Fruit fly (Drosophila melanogaster) whole organism, embryonic: ENCODE results near the gene CG18262.

Experiments
- Aef1 ChIP-seq: fragments of 200-800 bp; sonication (Bioruptor generic); IDR thresholded peaks from 3 replicates; pipeline ENCODE4 v1.3.6; 2022; ENCODE audit warnings: missing biosample characterization, missing genetic modification characterization
- CG11247 ChIP-seq: fragments of 200-800 bp; sonication (Bioruptor generic); IDR thresholded peaks from 2 replicates; pipeline ENCODE4 v1.3.6; 2022; ENCODE audit warnings: missing biosample characterization, missing genetic modification characterization
- CG15269 ChIP-seq: fragments of 200-800 bp; sonication (Bioruptor generic); optimal IDR thresholded peaks from 2 replicates; lab custom pipeline; 2018; ENCODE audit warnings: missing biosample characterization, mild to moderate bottlenecking, missing genetic modification characterization, moderate library complexity
- CG1529 ChIP-seq: fragments of 200-800 bp; sonication (Bioruptor generic); optimal IDR thresholded peaks from 3 replicates; lab custom pipeline; 2018; ENCODE audit warnings: missing biosample characterization, missing genetic modification characterization
- CG15696 ChIP-seq: fragments of 200-800 bp; sonication (Bioruptor generic); optimal IDR thresholded peaks from 2 replicates; lab custom pipeline; 2019; ENCODE audit warnings: missing biosample characterization, mild to moderate bottlenecking, missing genetic modification characterization, moderate library complexity
- CG2116 ChIP-seq: fragments of 200-800 bp; sonication (Bioruptor generic); optimal IDR thresholded peaks from 3 replicates; lab custom pipeline; 2018; ENCODE audit warnings: missing biosample characterization, mild to moderate bottlenecking, missing genetic modification characterization
- CG31388 ChIP-seq: fragments of 200-800 bp; sonication (Bioruptor generic); optimal IDR thresholded peaks from 2 replicates; lab custom pipeline; 2016; ENCODE audit warnings: missing biosample characterization, missing genetic modification characterization
- CG3163 ChIP-seq: fragments of 200-800 bp; sonication (Bioruptor generic); optimal IDR thresholded peaks from 3 replicates; lab custom pipeline; 2016; ENCODE audit warnings: missing biosample characterization, missing genetic modification characterization
- CG32532 ChIP-seq: fragments of 200-800 bp; sonication (Bioruptor generic); IDR thresholded peaks from 2 replicates; pipeline ENCODE4 v1.3.6; 2022; ENCODE audit warnings: missing biosample characterization, missing genetic modification characterization
- CG34376 ChIP-seq: fragments of 200-800 bp; sonication (Bioruptor generic); optimal IDR thresholded peaks from 2 replicates; lab custom pipeline; 2018; ENCODE audit warnings: missing biosample characterization, mild to moderate bottlenecking, missing genetic modification characterization
- CG7963 ChIP-seq: fragments of 200-800 bp; sonication (Bioruptor generic); IDR thresholded peaks from 3 replicates; pipeline ENCODE4 v1.3.6; 2022; ENCODE audit warnings: missing biosample characterization, missing genetic modification characterization; ENCODE audit not compliant: partially characterized antibody
- CG7987 ChIP-seq: fragments of 200-800 bp; sonication (Bioruptor generic); optimal IDR thresholded peaks from 2 replicates; lab custom pipeline; 2018; ENCODE audit warnings: missing biosample characterization, mild to moderate bottlenecking, missing genetic modification characterization, moderate library complexity
- CG8478 ChIP-seq: fragments of >200 bp; optimal IDR thresholded peaks from 2 replicates; lab custom pipeline; 2018
- CG8924 ChIP-seq: fragments of 200-800 bp; optimal IDR thresholded peaks from 3 replicates; lab custom pipeline; 2019; ENCODE audit warnings: missing biosample characterization, mild to moderate bottlenecking, missing genetic modification characterization, moderate library complexity
- CG9817 ChIP-seq: fragments of 200-800 bp; sonication (Bioruptor generic); optimal IDR thresholded peaks from 2 replicates; lab custom pipeline; 2018; ENCODE audit warnings: missing biosample characterization, mild to moderate bottlenecking, missing genetic modification characterization, moderate library complexity
- Camta ChIP-seq: fragments of 200-800 bp; sonication (Bioruptor generic); optimal IDR thresholded peaks from 2 replicates; lab custom pipeline; 2016; ENCODE audit warnings: missing biosample characterization, missing genetic modification characterization
- Drgx ChIP-seq: fragments of 200-800 bp; sonication (Bioruptor generic); IDR thresholded peaks from 2 replicates; pipeline ENCODE4 v1.3.6; 2022; ENCODE audit warnings: missing biosample characterization, missing genetic modification characterization
- H2.0 ChIP-seq: fragments of 200-800 bp; sonication (Bioruptor generic); IDR thresholded peaks from 2 replicates; pipeline ENCODE4 v1.3.6; 2022; ENCODE audit warnings: missing biosample characterization, missing genetic modification characterization
- Hmx ChIP-seq: fragments of 200-800 bp; sonication (Bioruptor generic); optimal IDR thresholded peaks from 2 replicates; lab custom pipeline; 2016; ENCODE audit warnings: missing biosample characterization, missing genetic modification characterization
- Hr78 ChIP-seq, 2 experiments: fragments of 200-800 bp in 1 of 2; fragments of >200 bp in 1 of 2; sonication (Bioruptor generic) in 1 of 2; optimal IDR thresholded peaks; 2 replicates each; lab custom pipeline; 2017 to 2019; ENCODE audit warnings: missing biosample characterization in 2 of 2, missing genetic modification characterization in 2 of 2, mild to moderate bottlenecking in 1 of 2, moderate library complexity in 1 of 2
- Lpt ChIP-seq: fragments of >200 bp; optimal IDR thresholded peaks from 2 replicates; lab custom pipeline; 2018; ENCODE audit warnings: missing biosample characterization, missing genetic modification characterization
- Meics ChIP-seq: fragments of 200-800 bp; sonication (Bioruptor generic); optimal IDR thresholded peaks from 2 replicates; lab custom pipeline; 2017; ENCODE audit warnings: missing biosample characterization, mild to moderate bottlenecking, missing genetic modification characterization
- NfI ChIP-seq: fragments of 200-800 bp; sonication (Bioruptor generic); optimal IDR thresholded peaks from 3 replicates; lab custom pipeline; 2018; ENCODE audit warnings: missing biosample characterization, mild to moderate bottlenecking, missing genetic modification characterization, moderate library complexity
- Oaz ChIP-seq: fragments of 200-800 bp; sonication (Bioruptor generic); IDR thresholded peaks from 2 replicates; pipeline ENCODE4 v1.3.6; 2022; ENCODE audit warnings: missing biosample characterization, missing genetic modification characterization
- Sin3A ChIP-seq: fragments of >200 bp; optimal IDR thresholded peaks from 2 replicates; lab custom pipeline; 2018
- Stat92E ChIP-seq, 3 experiments: fragments of >200 bp in 2 of 3; fragments of 200-800 bp in 1 of 3; sonication (Bioruptor generic) in 1 of 3; optimal IDR thresholded peaks; 2 replicates each; lab custom pipeline; 2017 to 2019; ENCODE audit warnings: missing biosample characterization in 3 of 3, missing genetic modification characterization in 3 of 3, mild to moderate bottlenecking in 1 of 3, moderate library complexity in 1 of 3
- Xrp1 ChIP-seq: fragments of 200-800 bp; sonication (Bioruptor generic); IDR thresholded peaks from 2 replicates; pipeline ENCODE4 v1.3.6; 2022; ENCODE audit warnings: missing biosample characterization, missing genetic modification characterization
- YL-1 ChIP-seq: fragments of 200-800 bp; sonication (Bioruptor generic); optimal IDR thresholded peaks from 3 replicates; lab custom pipeline; 2017; ENCODE audit warnings: missing biosample characterization, mild to moderate bottlenecking, missing genetic modification characterization
- ac ChIP-seq: fragments of 200-800 bp; sonication (Bioruptor generic); optimal IDR thresholded peaks from 3 replicates; lab custom pipeline; 2017; ENCODE audit warnings: missing biosample characterization, mild to moderate bottlenecking, missing genetic modification characterization
- ash1 ChIP-seq: fragments of 200-800 bp; sonication (Bioruptor generic); optimal IDR thresholded peaks from 2 replicates; lab custom pipeline; 2018; ENCODE audit warnings: missing biosample characterization, mild to moderate bottlenecking, missing genetic modification characterization
- bigmax ChIP-seq: fragments of 200-800 bp; sonication (Bioruptor generic); optimal IDR thresholded peaks from 2 replicates; lab custom pipeline; 2018; ENCODE audit warnings: missing biosample characterization, mild to moderate bottlenecking, missing genetic modification characterization
- chinmo ChIP-seq: fragments of 200-800 bp; sonication (Bioruptor generic); IDR thresholded peaks from 4 replicates; pipeline ENCODE4 v1.3.6; 2022; ENCODE audit warnings: missing biosample characterization, missing genetic modification characterization; ENCODE audit not compliant: partially characterized antibody
- crol ChIP-seq: fragments of 200-800 bp; sonication (Bioruptor generic); IDR thresholded peaks from 2 replicates; pipeline ENCODE4 v1.3.6; 2022; ENCODE audit warnings: missing biosample characterization, missing genetic modification characterization
- da ChIP-seq: fragments of 200-800 bp; sonication (Bioruptor generic); optimal IDR thresholded peaks from 2 replicates; lab custom pipeline; 2016; ENCODE audit warnings: missing biosample characterization, missing genetic modification characterization
- danr ChIP-seq: fragments of 200-800 bp; sonication (Bioruptor generic); IDR thresholded peaks from 2 replicates; pipeline ENCODE4 v1.3.6; 2022; ENCODE audit warnings: missing biosample characterization, missing genetic modification characterization
- dm ChIP-seq: fragments of 200-800 bp; sonication (Bioruptor generic); optimal IDR thresholded peaks from 3 replicates; lab custom pipeline; 2016; ENCODE audit warnings: missing biosample characterization, missing genetic modification characterization
- dmrt99B ChIP-seq: fragments of 200-800 bp; sonication (Bioruptor generic); optimal IDR thresholded peaks from 2 replicates; lab custom pipeline; 2018; ENCODE audit warnings: missing biosample characterization, mild to moderate bottlenecking, missing genetic modification characterization, moderate library complexity
- eve ChIP-seq, 2 experiments: fragments of >200 bp; optimal IDR thresholded peaks; 2 replicates each; lab custom pipeline; 2017; ENCODE audit warnings: missing biosample characterization in 2 of 2, missing genetic modification characterization in 2 of 2
- inv ChIP-seq: fragments of 200-800 bp; sonication (Bioruptor generic); IDR thresholded peaks from 2 replicates; pipeline ENCODE4 v1.3.6; 2022; ENCODE audit warnings: missing biosample characterization, missing genetic modification characterization; ENCODE audit not compliant: partially characterized antibody
- kni ChIP-seq: fragments of 200-800 bp; sonication (Bioruptor generic); optimal IDR thresholded peaks from 3 replicates; lab custom pipeline; 2017; ENCODE audit warnings: mild to moderate bottlenecking, missing biosample characterization, missing genetic modification reagents, missing genetic modification characterization
- odd ChIP-seq: fragments of 200-800 bp; sonication (Bioruptor generic); optimal IDR thresholded peaks from 2 replicates; lab custom pipeline; 2017; ENCODE audit warnings: missing biosample characterization, mild to moderate bottlenecking, missing genetic modification characterization
- otp ChIP-seq: fragments of 200-800 bp; sonication (Bioruptor generic); IDR thresholded peaks from 3 replicates; pipeline ENCODE4, ENCODE4 v1.3.6; 2022; ENCODE audit warnings: missing biosample characterization, missing genetic modification characterization
- pho ChIP-seq: fragments of 200-800 bp; sonication (Bioruptor generic); optimal IDR thresholded peaks from 2 replicates; lab custom pipeline; 2016; ENCODE audit warnings: missing biosample characterization, missing genetic modification characterization
- pros ChIP-seq: fragments of 200-800 bp; sonication (Bioruptor generic); optimal IDR thresholded peaks from 3 replicates; lab custom pipeline; 2019; ENCODE audit warnings: missing biosample characterization, mild to moderate bottlenecking, missing genetic modification characterization, moderate library complexity
- pum ChIP-seq: fragments of 200-800 bp; sonication (Bioruptor generic); optimal IDR thresholded peaks from 2 replicates; lab custom pipeline; 2016; ENCODE audit warnings: missing biosample characterization, missing genetic modification characterization
- sisA ChIP-seq: fragments of 200-800 bp; sonication (Bioruptor generic); IDR thresholded peaks from 2 replicates; pipeline ENCODE4 v1.3.6; 2022; ENCODE audit warnings: missing biosample characterization, missing genetic modification characterization
- slp2 ChIP-seq: fragments of 200-800 bp; sonication (Bioruptor generic); optimal IDR thresholded peaks from 2 replicates; lab custom pipeline; 2016; ENCODE audit warnings: missing biosample characterization, missing genetic modification characterization
- trh ChIP-seq: fragments of 200-800 bp; sonication (Bioruptor generic); optimal IDR thresholded peaks from 2 replicates; lab custom pipeline; 2016; ENCODE audit warnings: missing biosample characterization, missing genetic modification characterization
- unc-4 ChIP-seq: fragments of 200-800 bp; sonication (Bioruptor generic); IDR thresholded peaks from 2 replicates; pipeline ENCODE4 v1.3.6; 2022; ENCODE audit warnings: missing biosample characterization, missing genetic modification characterization; ENCODE audit not compliant: partially characterized antibody

CG18262 gene

dm6 chrX:8165608-8166007 lies 12.9 kb downstream of the CG18262 start, which contains the start of gene Or7a:
Or7a (minus strand) TSS chrX:8165708.
- TF ChIP-seq CG7987 (GFP tag; lab: Kevin White, UChicago) (no peak), ash1 (no peak), bigmax (no peak), CG34376 (no peak), da (GFP tag; lab: Kevin White, UChicago) (no peak), CG15696 (no peak), Drgx (GFP tag; lab: Robert Waterston, UW) (no peak), Xrp1 (GFP tag; lab: Robert Waterston, UW) (no peak), CG11247 (no peak), H2.0 (GFP tag; lab: Robert Waterston, UW) (no peak), CG7963 (GFP tag; lab: Robert Waterston, UW) (no peak), Meics (GFP tag; lab: Kevin White, UChicago) (no peak), CG9817 (tag; lab: Kevin White, UChicago) (no peak), inv (GFP tag; lab: Robert Waterston, UW) (no peak), CG8478 (lab: Kevin White, UChicago) (no peak), Hmx (no peak), dm (GFP tag; lab: Kevin White, UChicago) (no peak), CG1529 (GFP tag; lab: Kevin White, UChicago) (no peak), ac (GFP tag; lab: Kevin White, UChicago) (no peak)

dm6 chrX:8170166-8170565 lies 17.4 kb downstream of the CG18262 start, which contains the start of gene CG2278:
CG2278 (minus strand) TSS chrX:8170266.
- TF ChIP-seq inv (GFP tag; lab: Robert Waterston, UW): no peak
- TF ChIP-seq pum: no peak
- TF ChIP-seq Stat92E (GFP tag; optimal IDR thresholded peaks at IDR 0.05; lab: Kevin White, UChicago): no peak
- TF ChIP-seq NfI (GFP tag; lab: Kevin White, UChicago): no peak
- no peak for TF ChIP-seq Hr78 (GFP tag; optimal IDR thresholded peaks at IDR 0.05; lab: Kevin White, UChicago)
- no peak for TF ChIP-seq Sin3A (lab: Kevin White, UChicago)
- no peak for TF ChIP-seq unc-4 (GFP tag; lab: Robert Waterston, UW)
- no peak for TF ChIP-seq Camta (GFP tag; lab: Kevin White, UChicago)
- no peak for TF ChIP-seq slp2
- TF ChIP-seq sisA: no peak
- TF ChIP-seq odd (GFP tag; lab: Kevin White, UChicago): no peak
- TF ChIP-seq otp (GFP tag; lab: Robert Waterston, UW): no peak
- TF ChIP-seq Lpt: no peak
- no peak for TF ChIP-seq pho (GFP tag; lab: Kevin White, UChicago)
- TF ChIP-seq eve (GFP tag; optimal IDR thresholded peaks at IDR 0.05; lab: Kevin White, UChicago): no peak
- no peak for TF ChIP-seq CG15269
- no peak for TF ChIP-seq CG3163 (GFP tag; lab: Kevin White, UChicago)

dm6 chrX:8176291-8177029 lies 23.7 kb downstream of the CG18262 start:
- TF ChIP-seq CG32532 (GFP tag; lab: Robert Waterston, UW): no peak
- no peak for TF ChIP-seq CG31388 (GFP tag; lab: Kevin White, UChicago)
- 0 out of 4 replicates have a peak, but pooled peaks have one; percentile 41 for TF ChIP-seq chinmo (GFP tag; lab: Robert Waterston, UW)
- TF ChIP-seq pros: no peak
- TF ChIP-seq dmrt99B (tag; lab: Kevin White, UChicago): no peak
- peak; percentile 29; the same call in 1 of the 2 replicates for TF ChIP-seq crol (GFP tag; lab: Robert Waterston, UW)
- peak; percentile 77 for TF ChIP-seq CG2116 (GFP tag; lab: Kevin White, UChicago)
- TF ChIP-seq kni (GFP tag; lab: Kevin White, UChicago): peak; percentile 26
- peak; percentile 29 for TF ChIP-seq YL-1 (GFP tag; lab: Kevin White, UChicago)
- TF ChIP-seq danr (GFP tag; lab: Robert Waterston, UW): no peak
- TF ChIP-seq CG8924: peak; percentile 5
- TF ChIP-seq dm (GFP tag; lab: Kevin White, UChicago): peak; percentile 11
- TF ChIP-seq trh (GFP tag; lab: Kevin White, UChicago): no peak
- TF ChIP-seq Oaz: no peak
- peak; percentile 41; the same call in 2 of the 3 replicates for TF ChIP-seq Aef1 (GFP tag; lab: Robert Waterston, UW)
